Fruit fly (Drosophila melanogaster): ENCODE measurements around the gene CSN8.

The CSN8 gene

dm6 chr2L:8319858-8320525 lies 44.7 kb upstream of the CSN8 start, which contains the start of the genes mtsh and strat (continued):
- TF ChIP-seq CG13287 (GFP tag; IDR thresholded peaks at IDR 0.05; ENCODE audit: partially characterized antibody) (peak; percentile 71), CG12219 (GFP tag; optimal IDR thresholded peaks at IDR 0.05) (peak; percentile 52), nerfin-2 (GFP tag; IDR thresholded peaks at IDR 0.05; ENCODE audit: partially characterized antibody) (peak; percentile 54; the same call in 1 of the 2 replicates), CG15073 (GFP tag; optimal IDR thresholded peaks at IDR 0.05) (no peak), chn (GFP tag; optimal IDR thresholded peaks at IDR 0.05) (peak; percentile 28), dmrt11E (tag; optimal IDR thresholded peaks at IDR 0.05) (peak; percentile 19), gsb (GFP tag; IDR thresholded peaks at IDR 0.05) (peak; percentile 33; the same call in 1 of the 2 replicates), her (GFP tag; optimal IDR thresholded peaks at IDR 0.05) (peak; percentile 61), CG6813 (GFP tag; optimal IDR thresholded peaks at IDR 0.05) (peak; percentile 63), CG4820 (GFP tag; optimal IDR thresholded peaks at IDR 0.05) (peak; percentile 45), Lpt (GFP tag; optimal IDR thresholded peaks at IDR 0.05) (no peak), CG8765 (GFP tag; IDR thresholded peaks at IDR 0.05) (no peak), inv (GFP tag; IDR thresholded peaks at IDR 0.05; ENCODE audit: partially characterized antibody) (peak; percentile 35; the same call in 1 of the 2 replicates), bab2 (GFP tag; optimal IDR thresholded peaks at IDR 0.05) (peak; percentile 45), E2f2 (GFP tag; IDR thresholded peaks at IDR 0.05) (peak; percentile 96), chm (GFP tag; IDR thresholded peaks at IDR 0.05) (peak; percentile 56), Dp (GFP tag; optimal IDR thresholded peaks at IDR 0.05) (peak; percentile 85), Ets97D (GFP tag; optimal IDR thresholded peaks at IDR 0.05) (peak; percentile 98), HHEX (GFP tag; optimal IDR thresholded peaks at IDR 0.05) (peak; percentile 65), ERR (GFP tag; optimal IDR thresholded peaks at IDR 0.05) (peak; percentile 44), CG11723 (GFP tag; optimal IDR thresholded peaks at IDR 0.05) (peak; percentile 32), CG6854 (GFP tag; optimal IDR thresholded peaks at IDR 0.05) (no peak), Pdp1 (GFP tag; optimal IDR thresholded peaks at IDR 0.05) (peak in 1 of 2 experiments; percentile 8), eyg (GFP tag; optimal IDR thresholded peaks at IDR 0.05) (peak; percentile 49), Hey (tag; optimal IDR thresholded peaks at IDR 0.05) (no peak), CkIIα-i1 (GFP tag; IDR thresholded peaks at IDR 0.05) (no peak), da (GFP tag; optimal IDR thresholded peaks at IDR 0.05) (no peak), CG4617 (GFP tag; optimal IDR thresholded peaks at IDR 0.05; ENCODE audit: borderline replicate concordance) (peak; percentile 96), D19B (GFP tag; optimal IDR thresholded peaks at IDR 0.05) (peak; percentile 45), cas (GFP tag; IDR thresholded peaks at IDR 0.05) (no peak), vvl (GFP tag; IDR thresholded peaks at IDR 0.05) (peak; percentile 76), abd-A (tag; optimal IDR thresholded peaks at IDR 0.05) (no peak), Stat92E (GFP tag; optimal IDR thresholded peaks at IDR 0.05) (no peak), CG5245 (GFP tag; optimal IDR thresholded peaks at IDR 0.05) (peak; percentile 22), nerfin-1 (tag; optimal IDR thresholded peaks at IDR 0.05) (peak; percentile 56), Elba2 (GFP tag; optimal IDR thresholded peaks at IDR 0.05) (no peak), Spps (tag; optimal IDR thresholded peaks at IDR 0.05) (peak; percentile 18), CG9727 (GFP tag; optimal IDR thresholded peaks at IDR 0.05) (peak; percentile 82), Lhr (GFP tag; optimal IDR thresholded peaks at IDR 0.05) (no peak), zf30C (GFP tag; optimal IDR thresholded peaks at IDR 0.05) (no peak), vnd (GFP tag; IDR thresholded peaks at IDR 0.05; ENCODE audit: partially characterized antibody) (peak; percentile 50; the same call in 2 of the 3 replicates), ac (GFP tag; optimal IDR thresholded peaks at IDR 0.05) (peak; percentile 35), CG18011 (GFP tag; optimal IDR thresholded peaks at IDR 0.05) (no peak), ato (GFP tag; IDR thresholded peaks at IDR 0.05; ENCODE audit: partially characterized antibody) (peak; percentile 56; the same call in 1 of the 2 replicates), Atf-2 (GFP tag; optimal IDR thresholded peaks at IDR 0.05) (peak; percentile 52), sr (GFP tag; IDR thresholded peaks at IDR 0.05) (peak; percentile 47; the same call in 1 of the 3 replicates), CG7786 (GFP tag; optimal IDR thresholded peaks at IDR 0.05) (peak; percentile 12), CG9932 (GFP tag; IDR thresholded peaks at IDR 0.05) (no peak), zfh2 (GFP tag; optimal IDR thresholded peaks at IDR 0.05) (peak; percentile 33)

All from whole organism, embryonic.